Comparison of ENCODE assay signal across 3 fruit fly cellular contexts in genomic region chr3L:11045009-11045408, dm6.
TF ChIP-seq lines count a peak whose summit lies in the region.

No protein-coding gene starts in this region.

- TF ChIP-seq CTCF in whole organism, embryonic (GFP tag; optimal IDR thresholded peaks at IDR 0.05; lab: Kevin White, UChicago) = no peak

TF ChIP-seq in whole organism, adult, 20 proteins besides CTCF, POLR2A, EP300 and RAD21:
- no peak for TF ChIP-seq cic (GFP tag; optimal IDR thresholded peaks at IDR 0.05; lab: Kevin White, UChicago)
- no peak for TF ChIP-seq CG33017 (tag; optimal IDR thresholded peaks at IDR 0.05; lab: Kevin White, UChicago)
- TF ChIP-seq pad (GFP tag; optimal IDR thresholded peaks at IDR 0.05; lab: Kevin White, UChicago) = no peak
- no peak for TF ChIP-seq Clk (GFP tag; optimal IDR thresholded peaks at IDR 0.05; lab: Kevin White, UChicago)
- no peak for TF ChIP-seq kay (GFP tag; lab: Kevin White, UChicago; ENCODE audit: borderline replicate concordance)
- no peak for TF ChIP-seq CG7045 (GFP tag; optimal IDR thresholded peaks at IDR 0.05; lab: Kevin White, UChicago)
- peak; percentile 99 for TF ChIP-seq tj (GFP tag; optimal IDR thresholded peaks at IDR 0.05; lab: Kevin White, UChicago)

TF ChIP-seq in whole organism, embryonic, 481 proteins besides CTCF, POLR2A, EP300 and RAD21 (continues in another document):
- TF ChIP-seq HLH3B (GFP tag; IDR thresholded peaks at IDR 0.05; lab: Robert Waterston, UW) (no peak), tll (GFP tag; optimal IDR thresholded peaks at IDR 0.05; lab: Kevin White, UChicago) (no peak), Mes4 (GFP tag; optimal IDR thresholded peaks at IDR 0.05; lab: Kevin White, UChicago) (no peak), CG18619 (GFP tag; optimal IDR thresholded peaks at IDR 0.05; lab: Kevin White, UChicago) (no peak), CG3065 (GFP tag; optimal IDR thresholded peaks at IDR 0.05; lab: Kevin White, UChicago) (no peak), CG5245 (GFP tag; optimal IDR thresholded peaks at IDR 0.05; lab: Kevin White, UChicago) (no peak), CG18262 (tag; optimal IDR thresholded peaks at IDR 0.05; lab: Kevin White, UChicago) (no peak), CG30020 (tag; optimal IDR thresholded peaks at IDR 0.05; lab: Kevin White, UChicago) (no peak), oc (tag; optimal IDR thresholded peaks at IDR 0.05; lab: Kevin White, UChicago) (no peak), vnd (GFP tag; IDR thresholded peaks at IDR 0.05; lab: Robert Waterston, UW; ENCODE audit: partially characterized antibody) (0 out of 3 replicates have a peak, but pooled peaks have one; percentile 24), CG4360 (GFP tag; IDR thresholded peaks at IDR 0.05; lab: Robert Waterston, UW) (peak; percentile 96), sr (GFP tag; IDR thresholded peaks at IDR 0.05; lab: Robert Waterston, UW) (no peak), CG11247 (GFP tag; IDR thresholded peaks at IDR 0.05; lab: Robert Waterston, UW) (no peak), CG10147 (GFP tag; optimal IDR thresholded peaks at IDR 0.05; lab: Kevin White, UChicago) (no peak), CG7357 (GFP tag; IDR thresholded peaks at IDR 0.05; lab: Robert Waterston, UW) (no peak), her (GFP tag; optimal IDR thresholded peaks at IDR 0.05; lab: Kevin White, UChicago) (no peak), Optix (GFP tag; IDR thresholded peaks at IDR 0.05; lab: Robert Waterston, UW) (no peak), cas (GFP tag; IDR thresholded peaks at IDR 0.05; lab: Robert Waterston, UW) (no peak), z (GFP tag; IDR thresholded peaks at IDR 0.05; lab: Robert Waterston, UW) (no peak), PHDP (tag; optimal IDR thresholded peaks at IDR 0.05; lab: Kevin White, UChicago) (no peak), croc (GFP tag; conservative IDR thresholded peaks at IDR 0.05; lab: Robert Waterston, UW) (no peak), MTF-1 (GFP tag; optimal IDR thresholded peaks at IDR 0.05; lab: Kevin White, UChicago; ENCODE audit: borderline replicate concordance) (no peak), ewg (GFP tag; optimal IDR thresholded peaks at IDR 0.05; lab: Kevin White, UChicago) (peak; percentile 40), gro (GFP tag; optimal IDR thresholded peaks at IDR 0.05; lab: Kevin White, UChicago) (no peak), Dip3 (GFP tag; optimal IDR thresholded peaks at IDR 0.05; lab: Kevin White, UChicago) (no peak), sens (GFP tag; lab: Kevin White, UChicago) (peak; percentile 12), insv (GFP tag; optimal IDR thresholded peaks at IDR 0.05; lab: Kevin White, UChicago) (no peak), CG31224 (GFP tag; IDR thresholded peaks at IDR 0.05; lab: Robert Waterston, UW) (peak; percentile 30; the same call in 1 of the 2 replicates), CG15696 (tag; optimal IDR thresholded peaks at IDR 0.05; lab: Kevin White, UChicago) (no peak), CG3281 (GFP tag; optimal IDR thresholded peaks at IDR 0.05; lab: Kevin White, UChicago) (no peak), HLH4C (GFP tag; IDR thresholded peaks at IDR 0.05; lab: Robert Waterston, UW; ENCODE audit: partially characterized antibody) (no peak), Sox100B (GFP tag; optimal IDR thresholded peaks at IDR 0.05; lab: Kevin White, UChicago) (no peak), zen2 (GFP tag; IDR thresholded peaks at IDR 0.05; lab: Robert Waterston, UW; ENCODE audit: partially characterized antibody) (no peak), CG9876 (GFP tag; optimal IDR thresholded peaks at IDR 0.05; lab: Kevin White, UChicago) (no peak), CG3838 (GFP tag; optimal IDR thresholded peaks at IDR 0.05; lab: Kevin White, UChicago) (no peak), Aef1 (GFP tag; IDR thresholded peaks at IDR 0.05; lab: Robert Waterston, UW) (no peak), yki (optimal IDR thresholded peaks at IDR 0.05; lab: Kevin White, UChicago) (no peak), fd102C (GFP tag; optimal IDR thresholded peaks at IDR 0.05; lab: Kevin White, UChicago) (no peak), kni (GFP tag; optimal IDR thresholded peaks at IDR 0.05; lab: Kevin White, UChicago) (peak; percentile 64), gcm2 (GFP tag; optimal IDR thresholded peaks at IDR 0.05; lab: Kevin White, UChicago) (no peak), sob (GFP tag; IDR thresholded peaks at IDR 0.05; lab: Robert Waterston, UW) (no peak), HHEX (GFP tag; optimal IDR thresholded peaks at IDR 0.05; lab: Kevin White, UChicago) (no peak), fu2 (GFP tag; optimal IDR thresholded peaks at IDR 0.05; lab: Kevin White, UChicago) (no peak), CG15479 (GFP tag; optimal IDR thresholded peaks at IDR 0.05; lab: Kevin White, UChicago) (no peak)

TF ChIP-seq in whole organism, prepupa, 60 proteins besides CTCF, POLR2A, EP300 and RAD21:
- TF ChIP-seq CG11762 (GFP tag; optimal IDR thresholded peaks at IDR 0.05; lab: Kevin White, UChicago; ENCODE audit: insufficient read depth) = no peak
- 0 out of 3 replicates have a peak, but pooled peaks have one; percentile 12 for TF ChIP-seq CG8119 (GFP tag; IDR thresholded peaks at IDR 0.05; lab: Robert Waterston, UW)
- TF ChIP-seq CG9139 (GFP tag; optimal IDR thresholded peaks at IDR 0.05; lab: Kevin White, UChicago) = no peak
TF ChIP-seq in whole organism, prepupa: peak in this region for 1.
